Worm (Caenorhabditis elegans) whole organism, L4/young adult: ENCODE data around the gene ssq-1.

Experiments used
- W03F9.2 ChIP-seq: fragments of 150-350 bp; optimal IDR thresholded peaks from 2 replicates; lab custom pipeline; 2014; ENCODE audit warnings: missing biosample characterization, missing genetic modification characterization
- him-1 ChIP-seq: sonication (generic microtip); optimal IDR thresholded peaks from 2 replicates; lab custom pipeline; 2016; ENCODE audit warnings: missing genotype, missing genetic modification reagents, missing genetic modification characterization, missing compliant biosample characterization

DNA sequence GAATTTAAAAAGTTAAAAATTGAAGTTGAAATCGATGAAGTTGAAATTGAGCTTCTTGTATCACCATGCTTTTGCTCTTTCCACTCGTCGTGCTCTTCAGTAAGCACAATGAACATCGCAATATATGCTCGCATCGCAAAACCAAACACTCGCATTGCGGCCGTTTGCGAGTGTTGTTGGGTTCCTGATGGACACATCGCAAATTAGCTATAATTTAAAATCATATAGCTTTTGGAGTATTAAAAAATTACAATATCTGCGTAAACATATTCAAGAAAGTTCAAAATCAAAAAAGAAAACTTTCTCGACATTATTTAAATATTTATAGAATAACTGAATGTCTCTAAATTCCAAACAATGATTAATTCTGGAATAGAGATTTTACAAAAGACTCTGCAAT is 10.3 kb upstream of the ssq-1 start, which contains the start of gene K07F5.17:
- TF ChIP-seq him-1 (no peak), W03F9.2 (tag; lab: Kevin White, UChicago) (no peak)
